Fruit fly (Drosophila melanogaster): ENCODE data around the gene GILT1.

Gene GILT1

dm6 chr3R:13397535-13397934 is 4.1 kb downstream of the GILT1 start, which contains the start of gene CG14377:
CG14377 (plus strand) TSS chr3R:13397835.
- no peak for TF ChIP-seq CG5204 (GFP tag; optimal IDR thresholded peaks at IDR 0.05)
- no peak for TF ChIP-seq CG1620 (GFP tag; optimal IDR thresholded peaks at IDR 0.05)
- TF ChIP-seq Hr96 (GFP tag; optimal IDR thresholded peaks at IDR 0.05), result no peak
- TF ChIP-seq CG7101 (tag; optimal IDR thresholded peaks at IDR 0.05), result no peak
- TF ChIP-seq CG12768 (GFP tag; optimal IDR thresholded peaks at IDR 0.05), result no peak
- TF ChIP-seq CG7045 (GFP tag; optimal IDR thresholded peaks at IDR 0.05), result no peak
- no peak for TF ChIP-seq toe (GFP tag; optimal IDR thresholded peaks at IDR 0.05)
- TF ChIP-seq Mnt (GFP tag; optimal IDR thresholded peaks at IDR 0.05), result no peak
- TF ChIP-seq Crg-1 (GFP tag; optimal IDR thresholded peaks at IDR 0.05), result no peak
- no peak for TF ChIP-seq CG11617 (GFP tag; optimal IDR thresholded peaks at IDR 0.05)
- TF ChIP-seq ovo (GFP tag; optimal IDR thresholded peaks at IDR 0.05), result no peak
- no peak for TF ChIP-seq CG33017 (tag; optimal IDR thresholded peaks at IDR 0.05)
- TF ChIP-seq bab1 (GFP tag; optimal IDR thresholded peaks at IDR 0.05), result no peak
- no peak for TF ChIP-seq Clk (GFP tag; optimal IDR thresholded peaks at IDR 0.05)
- TF ChIP-seq cic (GFP tag; optimal IDR thresholded peaks at IDR 0.05), result no peak
- no peak for TF ChIP-seq tj (GFP tag; optimal IDR thresholded peaks at IDR 0.05)
- no peak for TF ChIP-seq cnc (optimal IDR thresholded peaks at IDR 0.05)
- TF ChIP-seq CG14711 (tag; optimal IDR thresholded peaks at IDR 0.05), result no peak

- TF ChIP-seq kay (GFP tag; ENCODE audit: borderline replicate concordance), result no peak
These were observed 4.6 kb downstream of the GILT1 start, which contains the start of gene CG14374 for dm6 chr3R:13397040-13397439. CG14374 (minus strand) TSS chr3R:13397140.

- TF ChIP-seq tj (GFP tag; optimal IDR thresholded peaks at IDR 0.05) (no peak), ovo (GFP tag; optimal IDR thresholded peaks at IDR 0.05) (no peak), kay (GFP tag; ENCODE audit: borderline replicate concordance) (no peak), Mnt (GFP tag; optimal IDR thresholded peaks at IDR 0.05) (no peak), bab1 (GFP tag; optimal IDR thresholded peaks at IDR 0.05) (no peak)
These were observed 6.5 kb downstream of the GILT1 start, which contains the start of gene CCHa2 for dm6 chr3R:13395133-13395532. CCHa2 (minus strand) TSS chr3R:13395197.

dm6 chr3R:13393009-13393408 is 8.7 kb downstream of the GILT1 start:
- no peak for TF ChIP-seq CG11617 (GFP tag; optimal IDR thresholded peaks at IDR 0.05)
- no peak for TF ChIP-seq CG7101 (tag; optimal IDR thresholded peaks at IDR 0.05)
- TF ChIP-seq Hr96 (GFP tag; optimal IDR thresholded peaks at IDR 0.05), result no peak
- no peak for TF ChIP-seq tj (GFP tag; optimal IDR thresholded peaks at IDR 0.05)
- no peak for TF ChIP-seq cic (GFP tag; optimal IDR thresholded peaks at IDR 0.05)
- TF ChIP-seq CG5204 (GFP tag; optimal IDR thresholded peaks at IDR 0.05), result no peak
- no peak for TF ChIP-seq Crg-1 (GFP tag; optimal IDR thresholded peaks at IDR 0.05)
- no peak for TF ChIP-seq cnc (optimal IDR thresholded peaks at IDR 0.05)
- no peak for TF ChIP-seq CG14711 (tag; optimal IDR thresholded peaks at IDR 0.05)
- no peak for TF ChIP-seq toe (GFP tag; optimal IDR thresholded peaks at IDR 0.05)
- no peak for TF ChIP-seq CG1620 (GFP tag; optimal IDR thresholded peaks at IDR 0.05)
- TF ChIP-seq CG12768 (GFP tag; optimal IDR thresholded peaks at IDR 0.05), result no peak
- TF ChIP-seq ovo (GFP tag; optimal IDR thresholded peaks at IDR 0.05), result no peak
- TF ChIP-seq pad (GFP tag; optimal IDR thresholded peaks at IDR 0.05), result no peak
- TF ChIP-seq bab1 (GFP tag; optimal IDR thresholded peaks at IDR 0.05), result no peak
- no peak for TF ChIP-seq Mnt (GFP tag; optimal IDR thresholded peaks at IDR 0.05)

- no peak for TF ChIP-seq ovo (GFP tag; optimal IDR thresholded peaks at IDR 0.05)
- no peak for TF ChIP-seq CG5204 (GFP tag; optimal IDR thresholded peaks at IDR 0.05)
- TF ChIP-seq Hr96 (GFP tag; optimal IDR thresholded peaks at IDR 0.05), result no peak
- TF ChIP-seq toe (GFP tag; optimal IDR thresholded peaks at IDR 0.05), result no peak
- no peak for TF ChIP-seq Clk (GFP tag; optimal IDR thresholded peaks at IDR 0.05)
- TF ChIP-seq CG12768 (GFP tag; optimal IDR thresholded peaks at IDR 0.05), result no peak
- TF ChIP-seq CG33017 (tag; optimal IDR thresholded peaks at IDR 0.05), result no peak
- no peak for TF ChIP-seq CG14711 (tag; optimal IDR thresholded peaks at IDR 0.05)
- TF ChIP-seq tj (GFP tag; optimal IDR thresholded peaks at IDR 0.05), result no peak
- no peak for TF ChIP-seq CG7045 (GFP tag; optimal IDR thresholded peaks at IDR 0.05)
- no peak for TF ChIP-seq pad (GFP tag; optimal IDR thresholded peaks at IDR 0.05)
- TF ChIP-seq cic (GFP tag; optimal IDR thresholded peaks at IDR 0.05), result no peak
- no peak for TF ChIP-seq CG7101 (tag; optimal IDR thresholded peaks at IDR 0.05)
These were observed 11.2 kb downstream of the GILT1 start for dm6 chr3R:13390490-13390889.

- no peak for TF ChIP-seq CG5204 (GFP tag; optimal IDR thresholded peaks at IDR 0.05)
- peak; percentile 26 for TF ChIP-seq bab1 (GFP tag; optimal IDR thresholded peaks at IDR 0.05)
- no peak for TF ChIP-seq Crg-1 (GFP tag; optimal IDR thresholded peaks at IDR 0.05)
- peak; percentile 99 for TF ChIP-seq Mnt (GFP tag; optimal IDR thresholded peaks at IDR 0.05)
These were observed 13.3 kb downstream of the GILT1 start, which contains the start of gene CG9799 for dm6 chr3R:13388160-13388870. CG9799 (minus strand) TSS chr3R:13388709.

dm6 chr3R:13385105-13385504 is 16.6 kb downstream of the GILT1 start:
- TF ChIP-seq CG12768 (GFP tag; optimal IDR thresholded peaks at IDR 0.05), result no peak
- TF ChIP-seq kay (GFP tag; ENCODE audit: borderline replicate concordance), result peak; percentile 91
- no peak for TF ChIP-seq CG14711 (tag; optimal IDR thresholded peaks at IDR 0.05)

All from whole organism, adult.